Worm (Caenorhabditis elegans): ENCODE data around the gene Y38E10A.14.
A peak's percentile ranks its signal among the peaks of the same experiment; 100 is the strongest.

Gene Y38E10A.14

DNA sequence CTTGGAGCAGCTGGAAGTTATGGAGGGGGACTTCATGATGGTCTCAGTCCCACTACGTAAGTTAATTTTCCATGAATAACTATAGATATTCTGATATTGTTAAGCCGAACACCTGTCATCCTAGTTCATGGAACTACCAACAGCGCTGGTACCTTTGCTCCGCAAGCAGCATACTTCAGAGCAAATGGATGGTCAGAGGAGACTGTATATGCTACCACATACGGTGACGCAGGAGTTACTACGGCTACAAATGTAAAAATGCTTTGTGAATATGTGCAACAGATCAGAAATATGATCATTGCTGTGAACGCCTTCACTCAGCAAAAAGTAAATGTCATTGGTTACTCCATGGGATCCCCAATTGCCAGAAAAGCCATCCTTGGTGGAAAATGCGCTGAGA lies 18.2 kb downstream of the Y38E10A.14 start:
- no peak for TF ChIP-seq mec-3 (tag; optimal IDR thresholded peaks at IDR 0.05; ENCODE audit: borderline replicate concordance)
- TF ChIP-seq ceh-14 (tag; optimal IDR thresholded peaks at IDR 0.05), result no peak
- TF ChIP-seq ahr-1 (tag; optimal IDR thresholded peaks at IDR 0.05), result no peak
- TF ChIP-seq ref-2 (tag; optimal IDR thresholded peaks at IDR 0.05), result no peak
- TF ChIP-seq tbx-2 (tag; optimal IDR thresholded peaks at IDR 0.05), result no peak
- no peak for TF ChIP-seq unc-55 (GFP tag; optimal IDR thresholded peaks at IDR 0.05)
- no peak for TF ChIP-seq pat-9 (tag; optimal IDR thresholded peaks at IDR 0.05)
- no peak for TF ChIP-seq ceh-34 (tag; optimal IDR thresholded peaks at IDR 0.05)
- no peak for TF ChIP-seq C08G9.2 (tag; optimal IDR thresholded peaks at IDR 0.05)
- TF ChIP-seq tbx-7 (tag; optimal IDR thresholded peaks at IDR 0.05), result no peak
- no peak for TF ChIP-seq F13H6.1 (tag; optimal IDR thresholded peaks at IDR 0.05)
- TF ChIP-seq sox-2 (GFP tag; IDR thresholded peaks at IDR 0.05), result no peak
- no peak for TF ChIP-seq lim-6 (tag; optimal IDR thresholded peaks at IDR 0.05)
- TF ChIP-seq ceh-19 (GFP tag; optimal IDR thresholded peaks at IDR 0.05), result no peak

DNA sequence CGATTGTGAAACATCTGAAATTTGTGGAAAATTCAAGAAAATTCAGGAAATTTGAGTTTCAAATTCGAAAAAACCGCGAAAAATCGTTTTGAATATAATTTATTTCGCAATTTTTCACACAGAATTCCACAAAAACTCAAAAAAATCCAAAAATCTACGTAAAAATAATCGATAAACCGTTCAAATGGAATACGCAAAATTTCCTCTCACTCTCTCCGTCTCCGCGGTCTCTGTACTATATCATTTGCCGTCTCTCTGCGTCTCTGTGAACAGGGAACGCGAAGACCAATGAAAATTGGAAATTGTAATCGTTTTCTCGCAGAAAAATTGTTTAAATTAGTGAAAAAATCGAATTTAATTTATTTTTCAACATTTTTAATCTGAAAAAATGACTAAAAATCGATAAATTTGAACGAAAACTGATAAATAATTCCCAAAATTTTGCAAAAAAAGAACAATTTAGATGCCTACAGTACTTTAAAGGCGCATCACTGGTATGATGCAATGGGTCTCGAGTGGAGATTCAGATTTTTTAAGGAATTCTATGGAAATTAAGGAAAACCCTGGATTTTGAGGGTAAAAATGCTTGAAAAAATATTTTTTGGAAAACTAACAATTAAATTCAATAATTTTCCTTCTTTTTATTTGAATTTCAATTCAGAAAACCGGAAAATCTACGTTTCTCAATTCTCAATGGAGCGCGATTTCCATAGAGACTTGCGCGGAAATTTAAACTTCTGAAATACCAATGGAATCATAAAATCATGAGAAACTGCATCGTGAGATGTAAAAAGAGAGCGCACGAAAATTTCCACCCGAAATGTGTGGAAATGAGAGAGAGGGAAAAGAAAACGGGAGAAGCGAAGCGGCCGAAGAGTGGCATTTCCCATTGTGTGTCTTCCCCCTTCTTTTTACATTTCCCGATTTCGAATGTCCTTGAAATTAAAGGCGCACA lies 20.4 kb downstream of the Y38E10A.14 start, which contains the start of the genes ceh-100 and lips-15:
TSS of gene ceh-100 (minus strand) at position 14 of the 955 bp plus-strand sequence.
TSS of gene lips-15 (plus strand) at position 720 of the 955 bp plus-strand sequence.
- no peak for TF ChIP-seq K02D7.2 (tag; optimal IDR thresholded peaks at IDR 0.05)
- peak; percentile 10 for TF ChIP-seq nfya-1 (tag; optimal IDR thresholded peaks at IDR 0.05)
- TF ChIP-seq sdc-2 (tag; optimal IDR thresholded peaks at IDR 0.05), result no peak
- no peak for TF ChIP-seq pag-3 (tag; optimal IDR thresholded peaks at IDR 0.05; ENCODE audit: borderline replicate concordance)
- TF ChIP-seq ceh-31 (tag; optimal IDR thresholded peaks at IDR 0.05), result peak; percentile 68
- TF ChIP-seq unc-42 (tag; optimal IDR thresholded peaks at IDR 0.05), result no peak
- no peak for TF ChIP-seq tbx-7 (tag; optimal IDR thresholded peaks at IDR 0.05)
- no peak for TF ChIP-seq unc-55 (GFP tag; optimal IDR thresholded peaks at IDR 0.05)
- TF ChIP-seq F13H6.1 (tag; optimal IDR thresholded peaks at IDR 0.05), result no peak
- peak; percentile 34 for TF ChIP-seq tbx-2 (tag; optimal IDR thresholded peaks at IDR 0.05)
- peak; percentile 17 for TF ChIP-seq ceh-48 (tag; optimal IDR thresholded peaks at IDR 0.05)
- TF ChIP-seq ceh-34 (tag; optimal IDR thresholded peaks at IDR 0.05), result peak; percentile 28

DNA sequence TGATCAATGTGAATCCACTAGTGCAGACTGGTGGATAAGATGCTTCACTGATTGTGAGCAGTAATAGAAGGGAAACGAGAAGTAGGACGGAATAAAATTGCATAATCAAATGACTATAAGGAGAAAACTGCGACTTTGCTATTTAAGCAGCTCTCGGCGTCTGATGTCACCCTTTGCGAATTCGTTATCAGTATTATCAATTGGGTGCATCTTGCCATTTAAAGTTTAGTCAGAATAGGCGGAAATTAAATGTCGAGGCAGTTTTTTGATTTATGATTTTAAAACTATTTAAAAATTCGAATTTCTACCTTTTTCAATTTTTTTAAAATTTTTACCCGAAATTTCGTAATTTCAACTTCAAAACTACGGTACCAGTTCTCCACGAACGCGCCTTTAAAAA lies 43.4 kb downstream of the Y38E10A.14 start, which contains the start of gene clec-4:
TSS of gene clec-4 (minus strand) at position 162 of the 400 bp plus-strand sequence.
- TF ChIP-seq eyg-1 (tag; optimal IDR thresholded peaks at IDR 0.05) (no peak), nhr-11 (tag; optimal IDR thresholded peaks at IDR 0.05) (no peak), zip-5 (tag; optimal IDR thresholded peaks at IDR 0.05) (no peak), Y22D7AL.16 (tag; optimal IDR thresholded peaks at IDR 0.05) (no peak), C08G9.2 (tag; optimal IDR thresholded peaks at IDR 0.05) (no peak), hlh-13 (GFP tag; optimal IDR thresholded peaks at IDR 0.05) (no peak), ceh-2 (tag; optimal IDR thresholded peaks at IDR 0.05) (no peak), fkh-10 (GFP tag; optimal IDR thresholded peaks at IDR 0.05) (no peak), hlh-6 (tag; optimal IDR thresholded peaks at IDR 0.05) (no peak), rnt-1 (tag; optimal IDR thresholded peaks at IDR 0.05) (no peak), ahr-1 (tag; optimal IDR thresholded peaks at IDR 0.05) (no peak), dmd-4 (tag; optimal IDR thresholded peaks at IDR 0.05; ENCODE audit: borderline replicate concordance) (no peak), npax-4 (tag; optimal IDR thresholded peaks at IDR 0.05) (no peak), pag-3 (tag; optimal IDR thresholded peaks at IDR 0.05; ENCODE audit: borderline replicate concordance) (no peak), hlh-30 (tag; optimal IDR thresholded peaks at IDR 0.05; ENCODE audit: insufficient read depth) (no peak), sdc-2 (tag; optimal IDR thresholded peaks at IDR 0.05) (no peak)

DNA sequence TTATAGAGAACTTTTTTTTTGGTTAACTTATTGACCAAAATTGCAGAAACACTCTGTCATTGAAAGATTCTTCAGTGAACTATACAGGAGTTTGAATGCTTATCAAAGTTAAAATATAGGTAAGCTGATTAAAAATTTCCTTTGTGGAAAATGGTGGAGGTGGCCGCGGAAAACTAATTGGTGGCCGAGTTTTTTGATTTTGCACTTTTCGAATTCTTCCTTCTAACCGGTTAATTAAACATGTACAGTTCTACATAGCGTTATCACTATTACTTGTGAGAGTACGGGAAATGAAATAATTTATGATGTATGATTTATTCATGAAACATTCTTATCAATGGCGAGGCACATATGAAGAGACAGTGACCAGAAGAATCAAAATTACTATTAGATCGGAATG lies 46.6 kb downstream of the Y38E10A.14 start, which contains the start of gene clec-8:
TSS of gene clec-8 (minus strand) at position 308 of the 400 bp plus-strand sequence.
- no peak for TF ChIP-seq madf-2 (tag; optimal IDR thresholded peaks at IDR 0.05)
- no peak for TF ChIP-seq ttx-3 (tag; optimal IDR thresholded peaks at IDR 0.05)
- no peak for TF ChIP-seq F13H6.1 (tag; optimal IDR thresholded peaks at IDR 0.05)
- no peak for TF ChIP-seq unc-42 (tag; optimal IDR thresholded peaks at IDR 0.05)
- no peak for TF ChIP-seq ets-4 (tag; optimal IDR thresholded peaks at IDR 0.05)
- TF ChIP-seq syd-9 (tag; optimal IDR thresholded peaks at IDR 0.05), result no peak
- no peak for TF ChIP-seq ceh-2 (tag; optimal IDR thresholded peaks at IDR 0.05)
- no peak for TF ChIP-seq mec-3 (tag; optimal IDR thresholded peaks at IDR 0.05; ENCODE audit: borderline replicate concordance)
- no peak for TF ChIP-seq rnt-1 (tag; optimal IDR thresholded peaks at IDR 0.05)
- TF ChIP-seq hlh-30 (tag; optimal IDR thresholded peaks at IDR 0.05; ENCODE audit: insufficient read depth), result no peak
- no peak for TF ChIP-seq sox-2 (GFP tag; IDR thresholded peaks at IDR 0.05)
- TF ChIP-seq ceh-30 (tag; optimal IDR thresholded peaks at IDR 0.05), result no peak
- no peak for TF ChIP-seq pha-2 (tag; optimal IDR thresholded peaks at IDR 0.05)

All from whole organism, late embryonic.